Fruit fly (Drosophila melanogaster): ENCODE results near the gene CG13625.
A peak's percentile ranks its signal among the peaks of the same experiment; 100 is the strongest.

The CG13625 gene

DNA sequence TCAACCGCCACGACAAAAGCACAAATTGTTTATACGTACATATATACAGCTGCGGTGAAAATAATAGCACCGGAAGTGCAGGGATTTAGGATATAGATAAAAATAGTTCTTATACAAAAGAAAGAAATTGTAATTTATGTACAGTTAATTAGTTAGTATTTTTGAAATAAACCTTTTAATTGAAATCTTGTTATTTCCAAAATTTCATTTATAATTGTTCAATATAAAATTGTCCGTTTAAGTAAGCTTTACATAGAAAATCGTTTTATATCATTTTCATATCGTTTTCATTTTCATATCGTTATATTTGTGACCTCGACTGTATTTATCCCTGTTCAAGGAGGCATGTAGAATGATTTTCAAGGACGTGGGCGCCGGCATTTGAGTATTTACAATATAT, 10.8 kb downstream of the CG13625 start (continued):
- TF ChIP-seq CG6813 (GFP tag; optimal IDR thresholded peaks at IDR 0.05), result peak; percentile 57
- no peak for TF ChIP-seq disco-r (GFP tag; optimal IDR thresholded peaks at IDR 0.05)
- TF ChIP-seq CG11695 (GFP tag; IDR thresholded peaks at IDR 0.05), result peak; percentile 71
- no peak for TF ChIP-seq Dll (GFP tag; IDR thresholded peaks at IDR 0.05; ENCODE audit: partially characterized antibody)
- no peak for TF ChIP-seq BEAF-32 (GFP tag; optimal IDR thresholded peaks at IDR 0.05)
- TF ChIP-seq CG9437 (GFP tag; optimal IDR thresholded peaks at IDR 0.05), result peak; percentile 40
- TF ChIP-seq B-H2 (GFP tag; optimal IDR thresholded peaks at IDR 0.05), result peak; percentile 77
- TF ChIP-seq Hr3 (GFP tag; optimal IDR thresholded peaks at IDR 0.05), result peak; percentile 37
- TF ChIP-seq Doc2 (GFP tag; IDR thresholded peaks at IDR 0.05), result no peak
- peak; percentile 5 for TF ChIP-seq tap (tag; optimal IDR thresholded peaks at IDR 0.05)
- TF ChIP-seq CG10274 (GFP tag; optimal IDR thresholded peaks at IDR 0.05), result no peak
- peak; percentile 36 for TF ChIP-seq CG12155 (GFP tag; optimal IDR thresholded peaks at IDR 0.05)
- TF ChIP-seq CG17829 (tag; optimal IDR thresholded peaks at IDR 0.05), result peak; percentile 27
- peak; percentile 59 for TF ChIP-seq Nf-YC (tag; optimal IDR thresholded peaks at IDR 0.05)
- peak; percentile 66 for TF ChIP-seq CG18262 (tag; optimal IDR thresholded peaks at IDR 0.05)
- no peak for TF ChIP-seq tup (GFP tag; optimal IDR thresholded peaks at IDR 0.05)
- no peak for TF ChIP-seq CG11247 (GFP tag; IDR thresholded peaks at IDR 0.05)
- no peak for TF ChIP-seq YL-1 (GFP tag; optimal IDR thresholded peaks at IDR 0.05)
- TF ChIP-seq fd3F (GFP tag; optimal IDR thresholded peaks at IDR 0.05), result peak; percentile 30
- TF ChIP-seq CG13296 (GFP tag; optimal IDR thresholded peaks at IDR 0.05), result peak; percentile 81
- no peak for TF ChIP-seq CG6254 (GFP tag; optimal IDR thresholded peaks at IDR 0.05)
- peak; percentile 68 for TF ChIP-seq Dek (tag; optimal IDR thresholded peaks at IDR 0.05)
- no peak for TF ChIP-seq pita (GFP tag; optimal IDR thresholded peaks at IDR 0.05)
- TF ChIP-seq CG13894 (tag; optimal IDR thresholded peaks at IDR 0.05), result peak; percentile 76
- TF ChIP-seq CG17802 (tag; optimal IDR thresholded peaks at IDR 0.05), result no peak
- no peak for TF ChIP-seq wor (GFP tag; IDR thresholded peaks at IDR 0.05)
- peak; percentile 67 for TF ChIP-seq scrt (GFP tag; optimal IDR thresholded peaks at IDR 0.05)
- no peak for TF ChIP-seq pros (GFP tag; optimal IDR thresholded peaks at IDR 0.05)
- TF ChIP-seq CG18599 (GFP tag; optimal IDR thresholded peaks at IDR 0.05), result peak; percentile 93
- no peak for TF ChIP-seq cas (GFP tag; IDR thresholded peaks at IDR 0.05)
- no peak for TF ChIP-seq CG11085 (GFP tag; IDR thresholded peaks at IDR 0.05)
- no peak for TF ChIP-seq CG12071 (GFP tag; optimal IDR thresholded peaks at IDR 0.05)
- TF ChIP-seq slbo (GFP tag; IDR thresholded peaks at IDR 0.05), result peak; percentile 62
- peak; percentile 40 for TF ChIP-seq nmo (GFP tag; optimal IDR thresholded peaks at IDR 0.05)
- no peak for TF ChIP-seq CG16813 (GFP tag; IDR thresholded peaks at IDR 0.05; ENCODE audit: partially characterized antibody)
- TF ChIP-seq CG7786 (GFP tag; optimal IDR thresholded peaks at IDR 0.05), result no peak
- peak; percentile 63 for TF ChIP-seq sug (tag; optimal IDR thresholded peaks at IDR 0.05)
- peak; percentile 52 for TF ChIP-seq pho (GFP tag; optimal IDR thresholded peaks at IDR 0.05)
- TF ChIP-seq Chrac-16 (GFP tag; optimal IDR thresholded peaks at IDR 0.05), result peak; percentile 4

DNA sequence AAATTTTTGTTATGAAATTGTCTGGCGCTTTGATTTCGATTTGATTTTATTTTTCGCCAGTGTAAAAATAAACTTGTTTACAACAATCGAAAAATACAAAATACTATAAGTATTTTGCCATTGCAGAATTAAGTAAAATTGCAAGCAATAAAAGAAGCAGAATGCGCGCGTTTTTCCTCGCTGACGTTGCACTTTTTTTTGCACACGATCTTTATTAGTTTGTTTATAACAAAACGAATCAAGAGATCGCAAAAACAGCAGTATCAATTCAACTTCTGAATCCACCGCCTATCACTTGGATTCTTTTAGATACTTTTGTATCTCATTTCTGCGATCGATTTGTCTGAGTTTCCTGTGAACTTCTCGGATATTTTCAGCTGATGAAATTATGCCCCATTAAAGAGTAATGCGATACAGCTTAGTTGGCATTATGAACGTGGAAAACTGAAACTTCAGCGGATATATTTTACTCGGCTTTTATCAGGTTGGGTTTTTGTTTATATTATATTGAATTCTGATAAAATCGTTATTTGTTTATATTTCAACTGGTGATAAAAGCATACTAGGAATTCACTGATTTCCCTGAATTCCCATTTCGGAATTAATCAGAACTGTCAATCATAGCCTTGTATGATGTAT, 11.7 kb downstream of the CG13625 start:
- TF ChIP-seq tup (GFP tag; optimal IDR thresholded peaks at IDR 0.05) (no peak), sens (GFP tag) (peak; percentile 19), Elba2 (GFP tag; optimal IDR thresholded peaks at IDR 0.05) (no peak)

Data from whole organism, embryonic.